Worm (Caenorhabditis elegans): ENCODE data around the gene C33D9.6.
A peak's percentile ranks its signal among the peaks of the same experiment; 100 is the strongest.
"Not testable (repeated sequence)": the region's sequence is repeated elsewhere in the genome, so short reads cannot be mapped to it uniquely, and the experiment has no call there.

C33D9.6 gene

ce11 chrIV:8790144-8790543, 12.2 kb upstream of the C33D9.6 start, which contains the start of gene sru-35:
Gene sru-35 (minus strand): TSS chrIV:8790244.
- no peak for TF ChIP-seq nhr-11 (tag; optimal IDR thresholded peaks at IDR 0.05)
- TF ChIP-seq unc-39 (tag; optimal IDR thresholded peaks at IDR 0.05): no peak
- TF ChIP-seq nfya-1 (tag; optimal IDR thresholded peaks at IDR 0.05; ENCODE audit: insufficient read depth): no peak
- no peak for TF ChIP-seq nhr-28 (tag; optimal IDR thresholded peaks at IDR 0.05)
- TF ChIP-seq elt-1 (tag; optimal IDR thresholded peaks at IDR 0.05): no peak
- no peak for TF ChIP-seq nhr-12 (tag; optimal IDR thresholded peaks at IDR 0.05)
- no peak for TF ChIP-seq lin-15B (tag; optimal IDR thresholded peaks at IDR 0.05)
- no peak for TF ChIP-seq ZK546.5 (tag; optimal IDR thresholded peaks at IDR 0.05)
- TF ChIP-seq nhr-76 (tag; optimal IDR thresholded peaks at IDR 0.05): no peak
- no peak for TF ChIP-seq ceh-28 (tag; optimal IDR thresholded peaks at IDR 0.05)
- no peak for TF ChIP-seq elt-2 (tag; optimal IDR thresholded peaks at IDR 0.05)
- no peak for TF ChIP-seq zag-1 (tag; optimal IDR thresholded peaks at IDR 0.05)

- TF ChIP-seq ztf-11, unc-39, ztf-4 (tag; optimal IDR thresholded peaks at IDR 0.05): not testable (repeated sequence)
These were observed 10.1 kb upstream of the C33D9.6 start, which contains the start of gene C33D9.10 for ce11 chrIV:8788048-8788447. Gene C33D9.10 (minus strand): TSS chrIV:8788148.

ce11 chrIV:8786654-8787053, 8.7 kb upstream of the C33D9.6 start, which contains the start of gene C33D9.8:
Gene C33D9.8 (minus strand): TSS chrIV:8786752.
- TF ChIP-seq elt-3 (tag; optimal IDR thresholded peaks at IDR 0.05) (no peak), pha-4 (tag; optimal IDR thresholded peaks at IDR 0.05) (peak; percentile 30), nfya-1 (tag; optimal IDR thresholded peaks at IDR 0.05; ENCODE audit: insufficient read depth) (peak; percentile 7)

ce11 chrIV:8784855-8785327, 6.9 kb upstream of the C33D9.6 start, which contains the start of gene C33D9.13:
Gene C33D9.13 (minus strand): TSS chrIV:8785277.
- no peak for TF ChIP-seq mml-1 (tag; optimal IDR thresholded peaks at IDR 0.05)
- peak; percentile 1 for TF ChIP-seq ceh-28 (tag; optimal IDR thresholded peaks at IDR 0.05)
- no peak for TF ChIP-seq zag-1 (tag; optimal IDR thresholded peaks at IDR 0.05)
- no peak for TF ChIP-seq elt-3 (tag; optimal IDR thresholded peaks at IDR 0.05)
- TF ChIP-seq pha-4 (tag; optimal IDR thresholded peaks at IDR 0.05): peak; percentile 21
- TF ChIP-seq elt-2 (tag; optimal IDR thresholded peaks at IDR 0.05): no peak

ce11 chrIV:8782172-8782571, 4.2 kb upstream of the C33D9.6 start:
- TF ChIP-seq zag-1 (tag; optimal IDR thresholded peaks at IDR 0.05): no peak
- no peak for TF ChIP-seq nhr-11 (tag; optimal IDR thresholded peaks at IDR 0.05)
- TF ChIP-seq ceh-82 (tag; optimal IDR thresholded peaks at IDR 0.05): no peak
- no peak for TF ChIP-seq ceh-9 (tag; optimal IDR thresholded peaks at IDR 0.05)
- peak; percentile 14 for TF ChIP-seq lin-15B (tag; optimal IDR thresholded peaks at IDR 0.05)
- TF ChIP-seq nfya-1 (tag; optimal IDR thresholded peaks at IDR 0.05; ENCODE audit: insufficient read depth): peak; percentile 59
- TF ChIP-seq elt-2 (tag; optimal IDR thresholded peaks at IDR 0.05): peak; percentile 44
- TF ChIP-seq pqm-1 (tag; optimal IDR thresholded peaks at IDR 0.05): no peak
- no peak for TF ChIP-seq nhr-77 (tag; optimal IDR thresholded peaks at IDR 0.05)
- TF ChIP-seq nhr-237 (tag; optimal IDR thresholded peaks at IDR 0.05): no peak
- TF ChIP-seq lsy-12 (tag; optimal IDR thresholded peaks at IDR 0.05): peak; percentile 43
- TF ChIP-seq mdl-1 (tag; optimal IDR thresholded peaks at IDR 0.05): no peak
- TF ChIP-seq ceh-28 (tag; optimal IDR thresholded peaks at IDR 0.05): peak; percentile 69
- TF ChIP-seq ama-1 (optimal IDR thresholded peaks at IDR 0.05): no peak
- peak; percentile 47 for TF ChIP-seq egl-27 (tag; optimal IDR thresholded peaks at IDR 0.05)
- no peak for TF ChIP-seq unc-39 (tag; optimal IDR thresholded peaks at IDR 0.05)
- no peak for TF ChIP-seq ztf-11 (tag; optimal IDR thresholded peaks at IDR 0.05)
- TF ChIP-seq ztf-4 (tag; optimal IDR thresholded peaks at IDR 0.05): no peak
- peak; percentile 16 for TF ChIP-seq sea-2 (GFP tag; optimal IDR thresholded peaks at IDR 0.05)
- peak; percentile 23 for TF ChIP-seq snpc-4 (tag; optimal IDR thresholded peaks at IDR 0.05)
- no peak for TF ChIP-seq eor-1 (tag; optimal IDR thresholded peaks at IDR 0.05)
- no peak for TF ChIP-seq daf-12 (tag; optimal IDR thresholded peaks at IDR 0.05)
- peak; percentile 59 for TF ChIP-seq jun-1 (tag; optimal IDR thresholded peaks at IDR 0.05)
- peak; percentile 83 for TF ChIP-seq hmg-11 (tag; optimal IDR thresholded peaks at IDR 0.05)
- no peak for TF ChIP-seq elt-3 (tag; optimal IDR thresholded peaks at IDR 0.05)
- TF ChIP-seq fkh-2 (tag; optimal IDR thresholded peaks at IDR 0.05): no peak
- TF ChIP-seq R02D3.7 (tag; optimal IDR thresholded peaks at IDR 0.05): peak; percentile 38
- TF ChIP-seq nhr-25 (tag; optimal IDR thresholded peaks at IDR 0.05): peak; percentile 95
- no peak for TF ChIP-seq fos-1 (tag; optimal IDR thresholded peaks at IDR 0.05)
- TF ChIP-seq aly-2 (tag; optimal IDR thresholded peaks at IDR 0.05): no peak
- TF ChIP-seq nhr-67 (tag; optimal IDR thresholded peaks at IDR 0.05): no peak
- peak; percentile 93 for TF ChIP-seq lin-39 (tag; optimal IDR thresholded peaks at IDR 0.05)
- TF ChIP-seq pha-4 (tag; optimal IDR thresholded peaks at IDR 0.05): peak; percentile 52
- no peak for TF ChIP-seq tbx-2 (tag; optimal IDR thresholded peaks at IDR 0.05)
- no peak for TF ChIP-seq unc-62 (GFP tag; optimal IDR thresholded peaks at IDR 0.05)
- no peak for TF ChIP-seq skn-1 (tag; optimal IDR thresholded peaks at IDR 0.05)
- no peak for TF ChIP-seq ZK546.5 (tag; optimal IDR thresholded peaks at IDR 0.05)
- TF ChIP-seq nhr-12 (tag; optimal IDR thresholded peaks at IDR 0.05): no peak
- TF ChIP-seq elt-1 (tag; optimal IDR thresholded peaks at IDR 0.05): peak; percentile 41
- peak; percentile 55 for TF ChIP-seq egl-5 (tag; optimal IDR thresholded peaks at IDR 0.05)

All from whole organism, L3 larva.